Fruit fly (Drosophila melanogaster) whole organism, prepupa: ENCODE results near the gene Tsp97E.
A peak's percentile ranks its signal among the peaks of the same experiment; 100 is the strongest.

Experiments used
- Blimp-1 ChIP-seq: fragments of 200-800 bp; sonication (Bioruptor generic); optimal IDR thresholded peaks from 3 replicates; lab custom pipeline; 2017; ENCODE audit warnings: missing biosample characterization, missing genetic modification characterization, mild to moderate bottlenecking, moderate library complexity, missing genetic modification reagents
- CG10631 ChIP-seq: fragments of 200-800 bp; sonication (Bioruptor generic); optimal IDR thresholded peaks from 2 replicates; lab custom pipeline; 2016; ENCODE audit warnings: missing biosample characterization, missing genetic modification characterization
- CG10669 ChIP-seq: fragments of 200-800 bp; sonication (Bioruptor generic); optimal IDR thresholded peaks from 3 replicates; lab custom pipeline; 2018; ENCODE audit warnings: missing biosample characterization, mild to moderate bottlenecking, missing genetic modification characterization, moderate library complexity
- CG11294 ChIP-seq: fragments of 200-800 bp; sonication (Bioruptor generic); IDR thresholded peaks from 2 replicates; pipeline ENCODE4 v1.3.6; 2022; ENCODE audit warnings: missing biosample characterization, missing genetic modification characterization
- CG11762 ChIP-seq: fragments of 200-800 bp; sonication (Bioruptor generic); optimal IDR thresholded peaks from 3 replicates; lab custom pipeline; 2016; ENCODE audit warnings: missing biosample characterization, missing genetic modification characterization; ENCODE audit not compliant: insufficient read depth
- CG11902 ChIP-seq: fragments of 200-800 bp; sonication (Bioruptor generic); optimal IDR thresholded peaks from 3 replicates; lab custom pipeline; 2016; ENCODE audit warnings: missing biosample characterization, missing genetic modification characterization
- CG15336 ChIP-seq: fragments of 200-800 bp; sonication (Bioruptor generic); IDR thresholded peaks from 2 replicates; pipeline ENCODE4 v1.3.6; 2022; ENCODE audit warnings: missing biosample characterization, missing genetic modification characterization
- CG1621 ChIP-seq: fragments of 200-800 bp; sonication (Bioruptor generic); optimal IDR thresholded peaks from 3 replicates; lab custom pipeline; 2018; ENCODE audit warnings: missing biosample characterization, mild to moderate bottlenecking, missing genetic modification characterization
- CG3032 ChIP-seq: fragments of 200-800 bp; optimal IDR thresholded peaks from 2 replicates; lab custom pipeline; 2019; ENCODE audit warnings: missing biosample characterization, mild to moderate bottlenecking, missing genetic modification characterization, moderate library complexity
- CG32006 ChIP-seq: fragments of 200-800 bp; sonication (Bioruptor generic); optimal IDR thresholded peaks from 3 replicates; lab custom pipeline; 2017; ENCODE audit warnings: missing biosample characterization, mild to moderate bottlenecking, missing genetic modification characterization
- CG34406 ChIP-seq: fragments of 200-800 bp; sonication (Bioruptor generic); optimal IDR thresholded peaks from 3 replicates; lab custom pipeline; 2016; ENCODE audit warnings: missing biosample characterization, missing genetic modification characterization
- CG4318 ChIP-seq: fragments of 200-800 bp; sonication (Bioruptor generic); optimal IDR thresholded peaks from 3 replicates; lab custom pipeline; 2017; ENCODE audit warnings: missing biosample characterization, mild to moderate bottlenecking, missing genetic modification characterization
- CG6276 ChIP-seq: fragments of 200-800 bp; sonication (Bioruptor generic); optimal IDR thresholded peaks from 2 replicates; lab custom pipeline; 2017; ENCODE audit warnings: missing biosample characterization, mild to moderate bottlenecking, missing genetic modification characterization
- CG6808 ChIP-seq: fragments of 200-800 bp; sonication (Bioruptor generic); optimal IDR thresholded peaks from 3 replicates; lab custom pipeline; 2017; ENCODE audit warnings: missing biosample characterization, missing genetic modification characterization, mild to moderate bottlenecking, moderate library complexity, missing genetic modification reagents
- CG6854 ChIP-seq: fragments of 200-800 bp; sonication (Bioruptor generic); optimal IDR thresholded peaks from 2 replicates; lab custom pipeline; 2017; ENCODE audit warnings: missing biosample characterization, mild to moderate bottlenecking, missing genetic modification characterization
- CG7368 ChIP-seq: fragments of 200-800 bp; sonication (Bioruptor generic); optimal IDR thresholded peaks from 3 replicates; lab custom pipeline; 2016; ENCODE audit warnings: missing biosample characterization, missing genetic modification characterization
- CG8632 ChIP-seq: fragments of 200-800 bp; sonication (Bioruptor generic); optimal IDR thresholded peaks from 3 replicates; lab custom pipeline; 2016; ENCODE audit warnings: missing biosample characterization, missing genetic modification characterization
- CG9139 ChIP-seq: fragments of 200-800 bp; sonication (Bioruptor generic); optimal IDR thresholded peaks from 3 replicates; lab custom pipeline; 2017; ENCODE audit warnings: missing biosample characterization, mild to moderate bottlenecking, missing genetic modification characterization
- Eip75B ChIP-seq: fragments of 200-800 bp; sonication (Bioruptor generic); optimal IDR thresholded peaks from 3 replicates; lab custom pipeline; 2016; ENCODE audit warnings: missing biosample characterization, missing genetic modification characterization
- Eip78C ChIP-seq: fragments of 200-800 bp; sonication (Bioruptor generic); peaks from one replicate; lab custom pipeline; 2016; ENCODE audit warnings: missing biosample characterization, missing genetic modification characterization
- Eip93F ChIP-seq: fragments of 200-800 bp; sonication (Bioruptor generic); optimal IDR thresholded peaks from 2 replicates; lab custom pipeline; 2016; ENCODE audit warnings: missing biosample characterization, mild to moderate bottlenecking, missing genetic modification characterization
- Ets21C ChIP-seq: fragments of 200-800 bp; sonication (Bioruptor generic); optimal IDR thresholded peaks from 3 replicates; lab custom pipeline; 2016; ENCODE audit warnings: missing biosample characterization, missing genetic modification characterization
- Ets96B ChIP-seq: fragments of 200-800 bp; optimal IDR thresholded peaks from 2 replicates; lab custom pipeline; 2019; ENCODE audit warnings: missing biosample characterization, mild to moderate bottlenecking, missing genetic modification characterization, moderate library complexity
- Gug ChIP-seq: fragments of 200-800 bp; sonication (Bioruptor generic); IDR thresholded peaks from 2 replicates; pipeline ENCODE4 v1.3.6; 2022; ENCODE audit warnings: missing biosample characterization, missing genetic modification characterization
- Hr39 ChIP-seq: fragments of 200-800 bp; sonication (Bioruptor generic); optimal IDR thresholded peaks from 2 replicates; lab custom pipeline; 2016; ENCODE audit warnings: missing biosample characterization, missing genetic modification characterization
- Lpt ChIP-seq: fragments of 200-800 bp; sonication (Bioruptor generic); optimal IDR thresholded peaks from 3 replicates; lab custom pipeline; 2016; ENCODE audit warnings: missing biosample characterization, missing genetic modification characterization
- Met ChIP-seq: fragments of 200-800 bp; sonication (Bioruptor generic); optimal IDR thresholded peaks from 3 replicates; lab custom pipeline; 2016; ENCODE audit warnings: missing biosample characterization, missing genetic modification characterization
- Smox ChIP-seq: fragments of 200-800 bp; sonication (Bioruptor generic); optimal IDR thresholded peaks from 3 replicates; lab custom pipeline; 2016; ENCODE audit warnings: missing biosample characterization, missing genetic modification characterization
- Sox15 ChIP-seq: fragments of 200-800 bp; sonication (Bioruptor generic); optimal IDR thresholded peaks from 3 replicates; lab custom pipeline; 2016; ENCODE audit warnings: missing biosample characterization, missing genetic modification characterization
- achi ChIP-seq: fragments of 200-800 bp; sonication (Bioruptor generic); optimal IDR thresholded peaks from 3 replicates; lab custom pipeline; 2016; ENCODE audit warnings: missing biosample characterization, missing genetic modification characterization
- cyc ChIP-seq: fragments of 200-800 bp; sonication (Bioruptor generic); optimal IDR thresholded peaks from 3 replicates; lab custom pipeline; 2016; ENCODE audit warnings: missing biosample characterization, missing genetic modification characterization
- dac ChIP-seq: fragments of 200-800 bp; sonication (Bioruptor generic); optimal IDR thresholded peaks from 2 replicates; lab custom pipeline; 2017; ENCODE audit warnings: missing biosample characterization, mild to moderate bottlenecking, missing genetic modification characterization
- dsx ChIP-seq: fragments of 200-800 bp; optimal IDR thresholded peaks from 3 replicates; lab custom pipeline; 2019; ENCODE audit warnings: missing biosample characterization, mild to moderate bottlenecking, missing genetic modification characterization, moderate library complexity; ENCODE audit not compliant: poor library complexity, severe bottlenecking
- eg ChIP-seq: fragments of 200-800 bp; sonication (Bioruptor generic); IDR thresholded peaks from 3 replicates; pipeline ENCODE4 v1.3.6; 2022; ENCODE audit warnings: missing biosample characterization, missing genetic modification characterization
- esn ChIP-seq: fragments of 200-800 bp; sonication (Bioruptor generic); optimal IDR thresholded peaks from 2 replicates; lab custom pipeline; 2016; ENCODE audit warnings: missing biosample characterization, mild to moderate bottlenecking, missing genetic modification characterization, moderate library complexity
- fd59A ChIP-seq: fragments of 200-800 bp; sonication (Bioruptor generic); optimal IDR thresholded peaks from 2 replicates; lab custom pipeline; 2017; ENCODE audit warnings: missing biosample characterization, mild to moderate bottlenecking, missing genetic modification characterization, missing genetic modification reagents
- fd85E ChIP-seq: fragments of 200-800 bp; sonication (Bioruptor generic); optimal IDR thresholded peaks from 3 replicates; lab custom pipeline; 2016; ENCODE audit warnings: missing biosample characterization, missing genetic modification characterization
- fkh ChIP-seq: fragments of 200-800 bp; sonication (Bioruptor generic); optimal IDR thresholded peaks from 3 replicates; lab custom pipeline; 2017; ENCODE audit warnings: missing biosample characterization, mild to moderate bottlenecking, missing genetic modification characterization, moderate library complexity
- salr ChIP-seq, 2 experiments: fragments of 200-800 bp; sonication (Bioruptor generic); optimal IDR thresholded peaks; 3 replicates each; lab custom pipeline; 2016 to 2018; ENCODE audit warnings: missing biosample characterization in 2 of 2, missing genetic modification characterization in 2 of 2, mild to moderate bottlenecking in 1 of 2
- spab ChIP-seq: fragments of 200-800 bp; sonication (Bioruptor generic); optimal IDR thresholded peaks from 2 replicates; lab custom pipeline; 2017; ENCODE audit warnings: missing biosample characterization, mild to moderate bottlenecking, missing genetic modification characterization, missing genetic modification reagents
- ss ChIP-seq, 2 experiments: fragments of 200-800 bp; sonication (Bioruptor generic); optimal IDR thresholded peaks; 2 replicates in 1 of 2; 3 replicates in 1 of 2; lab custom pipeline; 2017 to 2018; ENCODE audit warnings: mild to moderate bottlenecking in 2 of 2, missing biosample characterization in 2 of 2, missing genetic modification characterization in 2 of 2, moderate library complexity in 1 of 2
- topi ChIP-seq: fragments of 200-800 bp; sonication (Bioruptor generic); optimal IDR thresholded peaks from 3 replicates; lab custom pipeline; 2016; ENCODE audit warnings: missing biosample characterization, missing genetic modification characterization

The Tsp97E gene

dm6 chr3R:26980282-26980691, 15.7 kb upstream of the Tsp97E start:
- TF ChIP-seq esn (GFP tag; lab: Kevin White, UChicago): peak; percentile 13
- peak in 1 of 2 experiments; percentile 72 for TF ChIP-seq ss (GFP tag; optimal IDR thresholded peaks at IDR 0.05; lab: Kevin White, UChicago)
- peak; percentile 62; the same call in 2 of the 3 replicates for TF ChIP-seq eg (GFP tag; lab: Robert Waterston, UW)
- TF ChIP-seq fd85E (GFP tag; lab: Kevin White, UChicago): no peak
- no peak for TF ChIP-seq Sox15 (GFP tag; lab: Kevin White, UChicago)
- peak; percentile 58 for TF ChIP-seq CG6854 (GFP tag; lab: Kevin White, UChicago)
- peak; percentile 27; the same call in 1 of the 2 replicates for TF ChIP-seq CG15336 (GFP tag; lab: Robert Waterston, UW)

DNA sequence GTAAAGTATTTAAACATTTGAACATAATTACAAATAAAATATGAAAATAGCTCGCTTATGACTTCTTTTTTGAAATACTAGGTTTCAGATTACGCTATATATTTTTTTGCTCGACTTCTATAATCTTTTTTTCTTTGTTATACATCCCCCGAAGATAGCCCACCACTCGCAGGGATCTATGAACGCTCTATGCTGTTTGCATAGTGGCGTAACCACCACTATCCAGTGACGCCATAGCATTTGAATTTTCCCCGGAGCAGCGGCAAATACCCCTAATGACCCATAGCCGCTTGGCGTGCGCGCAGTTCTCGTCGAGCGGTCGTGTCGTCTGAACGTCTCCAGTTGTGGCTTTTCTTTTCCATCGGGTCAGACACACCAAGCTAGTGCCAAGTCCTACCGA, 13.6 kb upstream of the Tsp97E start, which contains the start of the genes CG14253 and CG46313:
TSS of gene CG14253 (plus strand) at position 301 of the 400 bp plus-strand sequence.
TSS of gene CG46313 (plus strand) at position 301 of the 400 bp plus-strand sequence.
- TF ChIP-seq Eip93F (GFP tag; lab: Kevin White, UChicago) (no peak), CG1621 (tag; lab: Kevin White, UChicago) (no peak), CG34406 (GFP tag; lab: Kevin White, UChicago) (no peak), CG11294 (GFP tag; lab: Robert Waterston, UW) (no peak), CG7368 (no peak)
- TF ChIP-seq, all 60 proteins: peak for 0

DNA sequence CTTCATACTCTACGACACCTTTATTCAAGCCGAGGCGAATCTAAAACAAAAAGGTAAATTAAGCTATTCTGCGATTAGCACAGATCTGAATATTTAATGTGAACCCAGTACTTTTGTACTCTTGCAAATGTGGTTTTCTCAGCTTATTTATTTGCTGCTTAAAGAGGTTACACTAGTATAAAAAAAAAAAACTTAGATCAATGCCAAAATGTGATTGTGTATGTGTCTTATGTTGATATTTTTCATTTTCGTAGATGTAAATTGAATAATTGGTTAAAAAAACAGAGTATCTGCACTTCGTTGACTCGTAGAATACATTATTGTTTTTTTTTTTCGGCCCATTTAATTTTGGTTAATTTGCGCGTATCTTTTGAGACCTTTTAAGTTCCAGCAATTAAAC, 5.1 kb upstream of the Tsp97E start:
- TF ChIP-seq Eip75B: no peak
- no peak for TF ChIP-seq dsx (GFP tag; lab: Kevin White, UChicago)
- TF ChIP-seq Blimp-1 (GFP tag; lab: Kevin White, UChicago): no peak
- TF ChIP-seq Ets21C: no peak
- TF ChIP-seq Ets96B: no peak
- TF ChIP-seq Met: no peak
- no peak for TF ChIP-seq CG6808 (GFP tag; lab: Kevin White, UChicago)
- no peak for TF ChIP-seq CG11762 (GFP tag; lab: Kevin White, UChicago)
- TF ChIP-seq ss (GFP tag; optimal IDR thresholded peaks at IDR 0.05; lab: Kevin White, UChicago): no peak

dm6 chr3R:26968823-26969638, 4.4 kb upstream of the Tsp97E start:
- TF ChIP-seq salr (GFP tag; optimal IDR thresholded peaks at IDR 0.05; lab: Kevin White, UChicago) (no peak), achi (GFP tag; lab: Kevin White, UChicago) (no peak), CG11294 (GFP tag; lab: Robert Waterston, UW) (no peak), Gug (GFP tag; lab: Robert Waterston, UW) (no peak), CG11902 (GFP tag; lab: Kevin White, UChicago) (no peak), eg (GFP tag; lab: Robert Waterston, UW) (no peak), CG10631 (GFP tag; lab: Kevin White, UChicago) (peak; percentile 27), CG10669 (GFP tag; lab: Kevin White, UChicago) (no peak), CG11762 (GFP tag; lab: Kevin White, UChicago) (no peak), ss (GFP tag; optimal IDR thresholded peaks at IDR 0.05; lab: Kevin White, UChicago) (peak in 1 of 2 experiments; percentile 10), Smox (GFP tag; lab: Kevin White, UChicago) (no peak), Eip75B (no peak), topi (GFP tag; lab: Kevin White, UChicago) (no peak), CG6808 (GFP tag; lab: Kevin White, UChicago) (no peak), CG9139 (GFP tag; lab: Kevin White, UChicago) (no peak), dac (GFP tag; lab: Kevin White, UChicago) (no peak), CG3032 (tag; lab: Kevin White, UChicago) (no peak), spab (GFP tag; lab: Kevin White, UChicago) (no peak), fd59A (GFP tag; lab: Kevin White, UChicago) (no peak), fkh (peak; percentile 38), CG32006 (GFP tag; lab: Kevin White, UChicago) (no peak), Hr39 (GFP tag; lab: Kevin White, UChicago) (no peak), cyc (GFP tag; lab: Kevin White, UChicago) (no peak), CG6854 (GFP tag; lab: Kevin White, UChicago) (no peak), CG8632 (peak; percentile 28), Lpt (GFP tag; lab: Kevin White, UChicago) (no peak), CG6276 (GFP tag; lab: Kevin White, UChicago) (peak; percentile 30), CG34406 (GFP tag; lab: Kevin White, UChicago) (peak; percentile 1), Ets96B (no peak), Eip78C (peak; percentile 83), CG4318 (GFP tag; lab: Kevin White, UChicago) (no peak), Blimp-1 (GFP tag; lab: Kevin White, UChicago) (no peak)
